Worm (Caenorhabditis elegans): ENCODE data around the gene T12D8.5.
A peak's percentile ranks its signal among the peaks of the same experiment; 100 is the strongest.

Gene T12D8.5

ce11 chrIII:13652708-13653107 is 26.1 kb upstream of the T12D8.5 start:
- TF ChIP-seq zfh-2 (GFP tag; conservative IDR thresholded peaks at IDR 0.05), result peak; percentile 51
- TF ChIP-seq rpc-1 (optimal IDR thresholded peaks at IDR 0.05), result no peak
- no peak for TF ChIP-seq rpc-1 (tag; optimal IDR thresholded peaks at IDR 0.05)
- no peak for TF ChIP-seq T07F8.4 (tag; optimal IDR thresholded peaks at IDR 0.05)
- TF ChIP-seq ets-4 (GFP tag; optimal IDR thresholded peaks at IDR 0.05), result no peak
- no peak for TF ChIP-seq efl-1 (GFP tag; optimal IDR thresholded peaks at IDR 0.05)
- TF ChIP-seq madf-10 (tag; optimal IDR thresholded peaks at IDR 0.05), result no peak
- 0 out of 2 replicates have a peak, but pooled peaks have one; percentile 6 for TF ChIP-seq dox-1 (GFP tag; IDR thresholded peaks at IDR 0.05)
- no peak for TF ChIP-seq rec-8 (tag; optimal IDR thresholded peaks at IDR 0.05)
- no peak for TF ChIP-seq Y53F4B.3 (GFP tag; IDR thresholded peaks at IDR 0.05)
- no peak for TF ChIP-seq tbp1 (GFP tag; optimal IDR thresholded peaks at IDR 0.05)
- peak; percentile 5; the same call in 1 of the 2 replicates for TF ChIP-seq egrh-3 (GFP tag; IDR thresholded peaks at IDR 0.05)
- TF ChIP-seq lin-40 (tag; optimal IDR thresholded peaks at IDR 0.05), result no peak
- no peak for TF ChIP-seq ceh-58 (GFP tag; IDR thresholded peaks at IDR 0.05)

ce11 chrIII:13652010-13652409 is 25.4 kb upstream of the T12D8.5 start:
- TF ChIP-seq dpff-1 (tag; optimal IDR thresholded peaks at IDR 0.05) (no peak), egl-18 (GFP tag; IDR thresholded peaks at IDR 0.05) (no peak), cebp-1 (GFP tag; IDR thresholded peaks at IDR 0.05) (no peak), cebp-1 (tag; optimal IDR thresholded peaks at IDR 0.05) (no peak), sea-2 (GFP tag; IDR thresholded peaks at IDR 0.05) (no peak), lir-1 (GFP tag; conservative IDR thresholded peaks at IDR 0.05) (no peak), bed-2 (GFP tag; IDR thresholded peaks at IDR 0.05) (no peak), let-526 (GFP tag; IDR thresholded peaks at IDR 0.05) (no peak)

DNA sequence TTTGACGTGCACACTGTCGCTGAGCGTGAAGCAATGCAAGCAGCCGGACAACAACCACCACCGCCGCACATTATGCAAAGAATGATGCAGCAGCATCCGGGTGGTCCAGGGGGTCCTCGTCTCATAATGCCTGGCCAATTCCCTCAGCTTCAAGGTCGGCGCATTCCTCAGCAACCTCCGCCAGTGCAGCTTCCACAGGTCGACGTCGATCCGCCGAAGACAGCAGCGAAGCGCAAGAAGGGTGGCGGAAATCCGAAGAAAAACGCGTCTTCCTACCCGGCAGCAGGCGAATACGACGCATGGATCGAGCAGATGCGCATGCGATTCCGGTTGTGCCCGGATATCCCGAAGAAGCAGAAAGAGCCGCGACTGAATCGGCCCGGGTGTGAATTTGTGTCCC is 24.8 kb upstream of the T12D8.5 start:
- TF ChIP-seq egrh-3 (GFP tag; IDR thresholded peaks at IDR 0.05) (peak; percentile 77), dox-1 (GFP tag; IDR thresholded peaks at IDR 0.05) (peak; percentile 5; the same call in 1 of the 2 replicates), T26A5.8 (tag; optimal IDR thresholded peaks at IDR 0.05) (no peak), die-1 (tag; optimal IDR thresholded peaks at IDR 0.05) (no peak), F52B5.7 (tag; optimal IDR thresholded peaks at IDR 0.05) (no peak), zfh-2 (GFP tag; conservative IDR thresholded peaks at IDR 0.05) (peak; percentile 85), mel-28 (tag; optimal IDR thresholded peaks at IDR 0.05; ENCODE audit: borderline replicate concordance) (no peak), lir-1 (GFP tag; conservative IDR thresholded peaks at IDR 0.05) (no peak), lin-26 (GFP tag; IDR thresholded peaks at IDR 0.05) (0 out of 2 replicates have a peak, but pooled peaks have one; percentile 41)

DNA sequence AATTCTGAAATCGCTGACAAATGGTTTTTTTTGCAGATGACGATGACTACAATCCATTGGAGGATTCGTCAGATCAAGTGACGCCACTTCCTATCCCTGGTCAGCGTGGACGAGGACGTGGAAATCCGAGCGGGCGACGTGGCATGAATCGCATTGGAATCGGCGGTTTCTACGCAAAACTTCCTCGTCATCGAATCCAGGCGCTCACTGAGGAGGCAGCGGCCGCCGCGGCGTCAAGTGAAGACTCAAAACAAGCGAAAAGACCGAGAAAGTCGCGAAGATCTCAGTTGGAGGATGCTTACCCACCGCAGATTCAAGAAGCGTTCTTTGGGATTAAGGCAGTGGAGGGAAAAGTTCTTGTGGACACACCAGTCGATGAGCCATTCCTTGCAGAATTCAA is 22.0 kb upstream of the T12D8.5 start:
- TF ChIP-seq zfh-2 (GFP tag; conservative IDR thresholded peaks at IDR 0.05) (peak; percentile 65), bed-1 (GFP tag; IDR thresholded peaks at IDR 0.05) (no peak)

DNA sequence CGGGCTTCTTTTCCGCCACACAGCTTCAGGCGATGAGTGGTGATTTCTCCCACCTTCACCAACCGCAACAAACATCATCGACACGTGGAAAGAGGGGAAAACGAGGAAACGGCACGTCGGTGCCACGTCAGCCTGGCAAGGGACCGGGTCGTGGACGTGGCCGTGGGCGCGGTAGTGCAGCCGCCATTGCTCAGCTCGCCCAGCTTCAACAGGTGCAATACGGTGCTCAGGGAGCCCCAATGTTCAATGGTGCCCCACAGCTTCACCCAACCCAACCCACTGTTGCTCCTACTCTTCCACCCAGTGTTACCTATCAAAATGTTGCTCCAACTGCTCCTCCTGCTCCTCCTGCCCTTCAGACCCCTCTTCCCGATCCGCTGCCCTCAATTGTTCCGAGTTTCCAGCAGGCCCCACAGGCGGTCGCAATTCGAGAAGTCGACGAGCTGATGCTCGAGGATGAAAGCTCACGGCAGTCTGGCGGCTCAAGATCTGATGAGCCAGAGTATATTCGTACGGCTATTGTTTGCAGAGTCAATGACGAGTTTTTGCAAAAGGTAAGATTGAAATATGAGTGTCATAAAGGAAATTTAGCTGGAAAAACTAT is 19.4 kb upstream of the T12D8.5 start:
- TF ChIP-seq ztf-6 (GFP tag; IDR thresholded peaks at IDR 0.05) (0 out of 2 replicates have a peak, but pooled peaks have one; percentile 8), repo-1 (tag; optimal IDR thresholded peaks at IDR 0.05) (no peak), ztf-28 (GFP tag; IDR thresholded peaks at IDR 0.05) (no peak), egrh-3 (GFP tag; IDR thresholded peaks at IDR 0.05) (peak; percentile 77), die-1 (tag; optimal IDR thresholded peaks at IDR 0.05) (no peak), dox-1 (GFP tag; IDR thresholded peaks at IDR 0.05) (peak; percentile 19; the same call in 1 of the 2 replicates), zfh-2 (GFP tag; conservative IDR thresholded peaks at IDR 0.05) (peak; percentile 91), C17E4.6 (GFP tag; IDR thresholded peaks at IDR 0.05) (no peak), Y95B8A.8 (GFP tag; IDR thresholded peaks at IDR 0.05) (0 out of 2 replicates have a peak, but pooled peaks have one; percentile 11)
